Worm (Caenorhabditis elegans) whole organism, L1 larva: Measurements from ENCODE around the gene C14A6.6.

Experiments used
- ama-1 ChIP-seq: fragments of 150-350 bp; optimal IDR thresholded peaks from 2 replicates; lab custom pipeline; 2014
- ces-1 ChIP-seq: fragments of 150-350 bp; optimal IDR thresholded peaks from 2 replicates; lab custom pipeline; 2014; ENCODE audit warnings: missing biosample characterization, missing genetic modification reagents, missing genetic modification characterization
- jun-1 ChIP-seq: fragments of 150-350 bp; optimal IDR thresholded peaks from 2 replicates; lab custom pipeline; 2014; ENCODE audit warnings: missing biosample characterization, missing genetic modification reagents, missing genetic modification characterization
- lsy-2 ChIP-seq, 2 experiments: fragments of 150-350 bp; optimal IDR thresholded peaks; 2 replicates each; lab custom pipeline; 2014; ENCODE audit warnings: missing biosample characterization in 2 of 2, missing genetic modification characterization in 2 of 2
- mdl-1 ChIP-seq, 2 experiments: fragments of 150-350 bp; optimal IDR thresholded peaks; 2 replicates each; lab custom pipeline; 2014 to 2017; ENCODE audit warnings: missing biosample characterization in 2 of 2, missing genetic modification characterization in 2 of 2, inconsistent platforms in 1 of 2
- nhr-90 ChIP-seq: sonication (generic microtip); optimal IDR thresholded peaks from 2 replicates; lab custom pipeline; 2016; ENCODE audit warnings: mild to moderate bottlenecking, missing genetic modification characterization, missing compliant biosample characterization; ENCODE audit not compliant: poor library complexity
- pag-3 ChIP-seq: sonication (generic microtip); optimal IDR thresholded peaks from 2 replicates; lab custom pipeline; 2017; ENCODE audit warnings: missing genetic modification characterization, mild to moderate bottlenecking, missing compliant biosample characterization, antibody characterized with exemption, borderline replicate concordance; ENCODE audit not compliant: insufficient read depth
- pqm-1 ChIP-seq: sonication (generic microtip); optimal IDR thresholded peaks from 3 replicates; lab custom pipeline; 2017; ENCODE audit warnings: missing biosample characterization, missing genetic modification characterization
- snpc-4 ChIP-seq: fragments of 150-350 bp; optimal IDR thresholded peaks from 2 replicates; lab custom pipeline; 2014; ENCODE audit warnings: missing biosample characterization, missing genetic modification characterization
- tbx-2 ChIP-seq: sonication (generic microtip); optimal IDR thresholded peaks from 2 replicates; lab custom pipeline; 2016; ENCODE audit warnings: missing genetic modification characterization, missing compliant biosample characterization
- ztf-11 ChIP-seq, 2 experiments: sonication (generic microtip); optimal IDR thresholded peaks; 2 replicates each; lab custom pipeline; 2016 to 2017; ENCODE audit warnings: missing genetic modification characterization in 2 of 2, missing biosample characterization in 1 of 2, missing compliant biosample characterization in 1 of 2

- TF ChIP-seq pqm-1 (tag; lab: Kevin White, UChicago) (no peak), pag-3 (tag; lab: Kevin White, UChicago) (no peak), snpc-4 (tag; lab: Kevin White, UChicago) (no peak), jun-1 (tag; lab: Kevin White, UChicago) (no peak), ces-1 (GFP tag; lab: Kevin White, UChicago) (no peak), nhr-90 (tag; lab: Kevin White, UChicago) (no peak), ama-1 (lab: Kevin White, UChicago) (no peak), mdl-1 (tag; optimal IDR thresholded peaks at IDR 0.05; lab: Kevin White, UChicago) (no peak), ztf-11 (tag; optimal IDR thresholded peaks at IDR 0.05; lab: Kevin White, UChicago) (no peak), lsy-2 (tag; optimal IDR thresholded peaks at IDR 0.05; lab: Kevin White, UChicago) (no peak), tbx-2 (no peak)
Observed at ce11 chrV:18164758-18165157, 2.3 kb downstream of the C14A6.6 start, which contains the start of gene C14A6.5.
